Worm (Caenorhabditis elegans) whole organism, midembryonic: ENCODE data around the gene mrpl-11.

ENCODE experiments used
- T22C8.4 ChIP-seq: fragments of 200-800 bp; sonication (Bioruptor generic); IDR thresholded peaks from 2 replicates; pipeline ENCODE4 v1.3.6; 2022; ENCODE audit warnings: missing genetic modification characterization, missing compliant biosample characterization
- cog-1 ChIP-seq: sonication (generic microtip); optimal IDR thresholded peaks from 2 replicates; lab custom pipeline; 2016; ENCODE audit warnings: missing genetic modification characterization, missing compliant biosample characterization
- flt-1 ChIP-seq: fragments of 200-800 bp; sonication (Bioruptor generic); IDR thresholded peaks from 2 replicates; pipeline ENCODE4 v1.3.6; 2022; ENCODE audit warnings: missing genetic modification characterization, missing compliant biosample characterization
- klf-2 ChIP-seq: fragments of 200-800 bp; sonication (Bioruptor generic); conservative IDR thresholded peaks from 2 replicates; pipeline ENCODE4 v1.3.6; 2022; ENCODE audit warnings: missing genetic modification reagents, missing genetic modification characterization, missing compliant biosample characterization
- med-1 ChIP-seq: sonication (generic microtip); optimal IDR thresholded peaks from 2 replicates; lab custom pipeline; 2017; ENCODE audit warnings: missing genetic modification characterization, mild to moderate bottlenecking, missing compliant biosample characterization, antibody characterized with exemption, missing genetic modification reagents; ENCODE audit not compliant: insufficient read depth
- ref-1 ChIP-seq: fragments of 200-800 bp; sonication (Bioruptor generic); conservative IDR thresholded peaks from 2 replicates; pipeline ENCODE4 v1.3.6; 2022; ENCODE audit warnings: missing genetic modification reagents, missing genetic modification characterization, missing compliant biosample characterization
- tab-1 ChIP-seq: fragments of 200-800 bp; sonication (Bioruptor generic); IDR thresholded peaks from 2 replicates; pipeline ENCODE4 v1.3.6; 2022; ENCODE audit warnings: missing genetic modification characterization, missing compliant biosample characterization
- ztf-23 ChIP-seq: fragments of 200-800 bp; sonication (Bioruptor generic); IDR thresholded peaks from 2 replicates; pipeline ENCODE4 v1.3.6; 2022; ENCODE audit warnings: missing genetic modification reagents, missing genetic modification characterization, missing compliant biosample characterization
- ztf-29 ChIP-seq: fragments of 200-800 bp; sonication (Bioruptor generic); IDR thresholded peaks from 2 replicates; pipeline ENCODE4 v1.3.6; 2022; ENCODE audit warnings: missing genetic modification reagents, missing genetic modification characterization, missing compliant biosample characterization

ce11 chrIII:8697268-8697907 lies 20.1 kb upstream of the mrpl-11 start:
- TF ChIP-seq tab-1 (GFP tag; lab: Robert Waterston, UW) (no peak), flt-1 (GFP tag; lab: Robert Waterston, UW) (no peak), med-1 (GFP tag; lab: Kevin White, UChicago) (no peak), ref-1 (GFP tag; lab: Robert Waterston, UW) (no peak), klf-2 (GFP tag; lab: Robert Waterston, UW) (no peak), T22C8.4 (GFP tag; lab: Robert Waterston, UW) (no peak), ztf-23 (no peak), cog-1 (tag; lab: Kevin White, UChicago) (no peak), ztf-29 (GFP tag; lab: Robert Waterston, UW) (no peak)
